Fruit fly (Drosophila melanogaster): ENCODE results near the gene CG4558.
A peak's percentile ranks its signal among the peaks of the same experiment; 100 is the strongest.

CG4558 gene

DNA sequence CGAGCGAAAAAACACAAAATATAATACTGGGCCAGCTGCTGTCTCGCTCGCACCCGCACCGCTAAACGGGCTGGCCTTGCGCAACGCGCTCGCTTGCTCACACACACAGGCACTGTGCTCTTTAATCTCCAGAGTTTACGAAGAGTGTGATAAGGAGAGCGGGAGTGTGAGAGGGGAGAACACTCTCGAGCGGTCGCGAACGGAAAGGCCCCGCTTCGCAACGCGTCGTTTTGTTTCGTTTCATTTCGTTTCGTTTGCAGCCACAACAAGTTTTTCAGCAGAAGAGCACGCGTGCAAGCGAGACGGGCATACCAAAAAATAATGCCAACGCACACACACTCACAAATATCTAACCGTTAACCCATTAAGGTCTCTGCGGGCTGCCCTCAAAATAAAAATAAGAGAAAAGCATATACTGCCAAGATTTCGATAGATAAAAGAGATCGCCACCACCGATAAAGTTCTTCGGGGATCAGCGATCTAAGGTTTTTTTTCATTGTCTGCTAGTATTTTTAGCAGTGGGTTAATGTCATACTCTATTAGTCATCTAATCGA, 12.0 kb downstream of the CG4558 start:
- TF ChIP-seq CG15336 (GFP tag; IDR thresholded peaks at IDR 0.05): peak; percentile 92
- peak; percentile 84 for TF ChIP-seq Sox14 (GFP tag; optimal IDR thresholded peaks at IDR 0.05)
- TF ChIP-seq CG7368 (GFP tag; optimal IDR thresholded peaks at IDR 0.05): peak; percentile 37
- TF ChIP-seq fkh (GFP tag; optimal IDR thresholded peaks at IDR 0.05): peak; percentile 78
- TF ChIP-seq CG1621 (tag; optimal IDR thresholded peaks at IDR 0.05): peak; percentile 64
- peak; percentile 71 for TF ChIP-seq OdsH (GFP tag; optimal IDR thresholded peaks at IDR 0.05)
- TF ChIP-seq CG11902 (GFP tag; optimal IDR thresholded peaks at IDR 0.05): peak; percentile 57
- TF ChIP-seq Eip75B (GFP tag; optimal IDR thresholded peaks at IDR 0.05): peak; percentile 69
- TF ChIP-seq Ets21C (GFP tag; optimal IDR thresholded peaks at IDR 0.05): peak; percentile 69
- peak; percentile 78 for TF ChIP-seq Hr39 (GFP tag; optimal IDR thresholded peaks at IDR 0.05)
- TF ChIP-seq Gug (GFP tag; IDR thresholded peaks at IDR 0.05): peak; percentile 88
- TF ChIP-seq Sox102F (GFP tag; optimal IDR thresholded peaks at IDR 0.05): peak; percentile 73
- peak; percentile 88 for TF ChIP-seq topi (GFP tag; optimal IDR thresholded peaks at IDR 0.05)
- peak; percentile 42 for TF ChIP-seq CG16779 (tag; optimal IDR thresholded peaks at IDR 0.05)
- TF ChIP-seq CG6276 (GFP tag; optimal IDR thresholded peaks at IDR 0.05): peak; percentile 80
- TF ChIP-seq CG10669 (GFP tag; optimal IDR thresholded peaks at IDR 0.05): peak; percentile 75
- TF ChIP-seq esn (GFP tag; optimal IDR thresholded peaks at IDR 0.05): peak; percentile 85
- TF ChIP-seq cyc (GFP tag; optimal IDR thresholded peaks at IDR 0.05): peak; percentile 75
- peak; percentile 41 for TF ChIP-seq Hr38 (GFP tag; optimal IDR thresholded peaks at IDR 0.05)
- no peak for TF ChIP-seq fd85E (GFP tag; optimal IDR thresholded peaks at IDR 0.05)
- peak; percentile 74 for TF ChIP-seq CG3032 (tag; optimal IDR thresholded peaks at IDR 0.05)
- TF ChIP-seq CG6792 (GFP tag; optimal IDR thresholded peaks at IDR 0.05): peak; percentile 54
- TF ChIP-seq CG8119 (GFP tag; IDR thresholded peaks at IDR 0.05): peak; percentile 82
- TF ChIP-seq CG6163 (GFP tag; IDR thresholded peaks at IDR 0.05): peak; percentile 83
- peak; percentile 88 for TF ChIP-seq CG32006 (GFP tag; optimal IDR thresholded peaks at IDR 0.05)
- TF ChIP-seq Hr4 (GFP tag; optimal IDR thresholded peaks at IDR 0.05): peak; percentile 83
- TF ChIP-seq CG34406 (GFP tag; optimal IDR thresholded peaks at IDR 0.05): peak; percentile 66
- peak; percentile 48 for TF ChIP-seq Blimp-1 (GFP tag; optimal IDR thresholded peaks at IDR 0.05)
- peak; percentile 79 for TF ChIP-seq CG4318 (GFP tag; optimal IDR thresholded peaks at IDR 0.05)
- peak; percentile 10 for TF ChIP-seq Lpt (GFP tag; optimal IDR thresholded peaks at IDR 0.05)
- TF ChIP-seq CG31627 (GFP tag; optimal IDR thresholded peaks at IDR 0.05): peak; percentile 79
- peak; percentile 40 for TF ChIP-seq CG6854 (GFP tag; optimal IDR thresholded peaks at IDR 0.05)
- peak; percentile 73 for TF ChIP-seq Ets96B (tag; optimal IDR thresholded peaks at IDR 0.05)
- TF ChIP-seq salr (GFP tag; optimal IDR thresholded peaks at IDR 0.05): peak in 1 of 2 experiments; percentile 38
- no peak for TF ChIP-seq CG8319 (GFP tag; optimal IDR thresholded peaks at IDR 0.05)
- TF ChIP-seq Sox15 (GFP tag; optimal IDR thresholded peaks at IDR 0.05): peak; percentile 62
- peak; percentile 68 for TF ChIP-seq acj6 (GFP tag; optimal IDR thresholded peaks at IDR 0.05)
- peak; percentile 74 for TF ChIP-seq CG3919 (GFP tag; optimal IDR thresholded peaks at IDR 0.05)
- peak; percentile 78 for TF ChIP-seq pdm3 (GFP tag; optimal IDR thresholded peaks at IDR 0.05)
- peak; percentile 80 for TF ChIP-seq achi (GFP tag; optimal IDR thresholded peaks at IDR 0.05)
- peak; percentile 67 for TF ChIP-seq dac (GFP tag; optimal IDR thresholded peaks at IDR 0.05)
- peak; percentile 55 for TF ChIP-seq net (GFP tag; optimal IDR thresholded peaks at IDR 0.05)
- TF ChIP-seq lz (GFP tag; optimal IDR thresholded peaks at IDR 0.05): peak; percentile 86
- TF ChIP-seq Eip93F (GFP tag; optimal IDR thresholded peaks at IDR 0.05): peak; percentile 1
- peak; percentile 72 for TF ChIP-seq vri (GFP tag; optimal IDR thresholded peaks at IDR 0.05)
- peak; percentile 82 for TF ChIP-seq CG11294 (GFP tag; IDR thresholded peaks at IDR 0.05)
- TF ChIP-seq CG11762 (GFP tag; optimal IDR thresholded peaks at IDR 0.05; ENCODE audit: insufficient read depth): peak; percentile 17
- TF ChIP-seq svp (GFP tag): peak; percentile 94
- peak; percentile 60 for TF ChIP-seq dsx (GFP tag; optimal IDR thresholded peaks at IDR 0.05; ENCODE audit: poor library complexity, severe bottlenecking)
- TF ChIP-seq ss (GFP tag; optimal IDR thresholded peaks at IDR 0.05): peak; percentile 64 to 78
- peak; percentile 85 for TF ChIP-seq Smox (GFP tag; optimal IDR thresholded peaks at IDR 0.05)

Measured in whole organism, prepupa.